Worm (Caenorhabditis elegans) whole organism, dauer: ENCODE data around the gene exc-5.

Experiments used
- unc-62 ChIP-seq: sonication (generic microtip); optimal IDR thresholded peaks from 2 replicates; lab custom pipeline; 2017; ENCODE audit warnings: missing biosample characterization, missing genetic modification reagents, missing genetic modification characterization

Gene exc-5

ce11 chrIV:8813614-8814013 lies at the start of gene exc-5:
TSS of gene exc-5 (minus strand) at chrIV:8813670.
- TF ChIP-seq unc-62 (GFP tag; lab: Kevin White, UChicago) = no peak

ce11 chrIV:8855963-8856362 lies 42.5 kb upstream of the exc-5 start, which contains the start of gene T11B7.5:
TSS of gene T11B7.5 (minus strand) at chrIV:8856063.
- no peak for TF ChIP-seq unc-62 (GFP tag; lab: Kevin White, UChicago)

ce11 chrIV:8853301-8853700 lies 39.8 kb upstream of the exc-5 start:
- no peak for TF ChIP-seq unc-62 (GFP tag; lab: Kevin White, UChicago)

DNA sequence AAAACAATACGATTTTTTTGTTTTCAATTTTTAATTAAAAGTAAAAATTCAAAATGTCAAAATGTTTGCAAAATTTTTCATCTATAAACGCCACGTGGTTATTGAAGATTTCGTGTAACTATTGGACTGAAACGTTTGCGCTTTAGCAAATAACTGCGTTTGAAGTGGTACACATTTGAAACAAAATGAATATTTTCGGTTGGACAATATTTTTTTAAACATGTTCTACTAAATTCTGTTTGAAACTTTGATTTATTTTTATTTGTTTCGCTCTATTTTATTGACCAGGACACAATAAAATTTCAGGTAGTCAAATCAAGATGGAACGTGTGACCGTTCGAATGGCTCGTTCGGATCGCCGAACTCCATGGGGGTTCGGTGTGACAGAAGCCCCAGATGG lies 38.7 kb upstream of the exc-5 start, which contains the start of gene alp-1:
TSS of gene alp-1 (plus strand) at position 301 of the 400 bp plus-strand sequence.
- no peak for TF ChIP-seq unc-62 (GFP tag; lab: Kevin White, UChicago)

DNA sequence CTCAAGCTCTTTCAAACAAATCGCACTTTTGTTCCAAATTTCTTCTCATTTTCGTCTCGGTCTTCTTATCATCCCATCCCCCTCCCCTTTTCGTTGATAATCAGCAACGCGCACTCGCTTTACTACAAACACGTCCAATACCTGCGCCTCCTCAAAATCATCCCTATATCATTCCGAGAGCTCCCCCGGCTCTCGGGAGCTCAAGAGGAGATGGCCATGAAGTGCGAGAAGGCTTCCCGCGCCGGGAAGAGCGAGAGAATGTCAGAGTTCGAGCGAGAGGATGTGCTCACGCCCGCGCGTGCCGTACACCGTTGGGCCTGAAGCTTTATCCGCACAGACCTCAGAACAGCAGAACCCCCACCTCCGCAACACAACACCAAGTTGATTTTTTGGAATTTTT lies 37.3 kb upstream of the exc-5 start:
- TF ChIP-seq unc-62 (GFP tag; lab: Kevin White, UChicago) = no peak

- TF ChIP-seq unc-62 (GFP tag; lab: Kevin White, UChicago) = no peak
Observed at ce11 chrIV:8848983-8849382, 35.5 kb upstream of the exc-5 start.

- TF ChIP-seq unc-62 (GFP tag; lab: Kevin White, UChicago) = no peak
Observed at ce11 chrIV:8847918-8848317, 34.4 kb upstream of the exc-5 start, which contains the start of gene col-118. TSS of gene col-118 (plus strand) at chrIV:8848218.

- no peak for TF ChIP-seq unc-62 (GFP tag; lab: Kevin White, UChicago)
Observed at ce11 chrIV:8845922-8846321, 32.5 kb upstream of the exc-5 start.

DNA sequence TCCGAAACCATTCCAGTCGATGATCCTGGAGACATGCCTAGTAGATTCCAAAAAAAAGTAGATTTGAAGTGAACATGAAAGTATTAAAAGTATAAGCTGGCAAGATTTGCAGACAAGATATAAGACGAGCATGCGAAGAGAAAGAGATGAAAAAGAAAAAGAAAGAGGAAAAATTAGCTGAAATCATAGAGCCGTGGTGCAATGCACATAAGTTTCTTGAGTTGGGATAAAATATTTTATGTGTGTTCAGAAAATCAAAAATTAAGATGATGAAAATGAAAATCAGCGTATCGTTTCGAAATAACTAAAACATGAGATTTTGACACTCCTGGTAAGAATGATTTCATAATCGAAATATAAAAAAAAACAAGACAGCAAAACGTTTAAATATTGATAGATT lies 31.0 kb upstream of the exc-5 start, which contains the start of gene T11B7.2:
TSS of gene T11B7.2 (minus strand) at position 101 of the 400 bp plus-strand sequence.
- TF ChIP-seq unc-62 (GFP tag; lab: Kevin White, UChicago) = no peak

ce11 chrIV:8840161-8840765 lies 26.8 kb upstream of the exc-5 start, which contains the start of the genes T28C6.11 and T11B7.1:
TSS of gene T28C6.11 (minus strand) at chrIV:8840261.
TSS of gene T11B7.1 (plus strand) at chrIV:8840715.
- no peak for TF ChIP-seq unc-62 (GFP tag; lab: Kevin White, UChicago)

- TF ChIP-seq unc-62 (GFP tag; lab: Kevin White, UChicago) = no peak
Observed at ce11 chrIV:8830591-8830990, 17.1 kb upstream of the exc-5 start, which contains the start of gene T28C6.8. TSS of gene T28C6.8 (minus strand) at chrIV:8830727.

- no peak for TF ChIP-seq unc-62 (GFP tag; lab: Kevin White, UChicago)
Observed at ce11 chrIV:8827500-8827899, 14.0 kb upstream of the exc-5 start, which contains the start of gene T28C6.7. TSS of gene T28C6.7 (plus strand) at chrIV:8827800.

DNA sequence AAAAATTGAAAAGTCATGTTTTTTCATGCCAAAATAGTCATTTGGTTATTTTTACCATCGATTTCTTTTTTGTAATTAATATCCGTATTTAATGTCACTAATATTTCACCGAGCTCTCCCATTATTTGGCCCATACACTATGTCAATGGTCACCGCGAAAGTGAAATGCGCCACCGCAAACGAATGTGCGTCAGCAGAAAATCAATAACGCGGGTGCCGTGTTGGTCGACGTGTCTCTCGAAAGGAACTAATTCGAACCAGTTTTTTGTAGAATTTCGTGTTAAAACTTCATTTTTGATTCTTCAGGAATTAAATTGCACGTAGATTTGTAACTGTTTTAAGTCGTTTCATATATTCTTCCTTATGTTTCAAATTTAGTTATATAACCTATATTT lies 13.1 kb upstream of the exc-5 start:
- no peak for TF ChIP-seq unc-62 (GFP tag; lab: Kevin White, UChicago)

DNA sequence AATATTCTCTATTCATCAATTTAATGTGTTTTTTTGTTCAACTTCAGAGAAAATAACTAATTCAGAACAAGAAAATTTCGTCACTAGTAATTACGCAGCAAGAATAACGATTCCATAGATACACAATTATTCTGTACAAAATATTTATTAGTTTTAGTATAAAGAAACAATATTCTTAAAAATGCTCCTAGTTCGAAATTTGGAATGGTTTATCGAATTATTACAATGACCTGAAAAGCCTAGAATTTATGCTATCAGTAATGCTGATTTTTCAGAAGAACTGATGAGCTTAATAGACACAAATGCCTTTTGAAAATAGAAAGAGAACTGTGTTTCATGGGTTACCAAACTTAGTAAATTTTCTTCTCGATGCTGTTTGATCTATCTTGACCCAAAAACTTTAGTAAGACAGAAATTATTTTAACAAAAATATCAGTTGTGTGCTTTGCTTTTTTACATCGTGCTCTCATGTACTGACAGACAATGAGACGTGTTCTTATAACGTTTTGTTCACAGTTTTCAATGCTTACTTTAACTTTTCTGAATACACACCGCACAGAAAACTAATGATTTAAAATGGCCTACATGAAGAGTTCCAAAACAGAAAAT lies 12.6 kb upstream of the exc-5 start:
- no peak for TF ChIP-seq unc-62 (GFP tag; lab: Kevin White, UChicago)

DNA sequence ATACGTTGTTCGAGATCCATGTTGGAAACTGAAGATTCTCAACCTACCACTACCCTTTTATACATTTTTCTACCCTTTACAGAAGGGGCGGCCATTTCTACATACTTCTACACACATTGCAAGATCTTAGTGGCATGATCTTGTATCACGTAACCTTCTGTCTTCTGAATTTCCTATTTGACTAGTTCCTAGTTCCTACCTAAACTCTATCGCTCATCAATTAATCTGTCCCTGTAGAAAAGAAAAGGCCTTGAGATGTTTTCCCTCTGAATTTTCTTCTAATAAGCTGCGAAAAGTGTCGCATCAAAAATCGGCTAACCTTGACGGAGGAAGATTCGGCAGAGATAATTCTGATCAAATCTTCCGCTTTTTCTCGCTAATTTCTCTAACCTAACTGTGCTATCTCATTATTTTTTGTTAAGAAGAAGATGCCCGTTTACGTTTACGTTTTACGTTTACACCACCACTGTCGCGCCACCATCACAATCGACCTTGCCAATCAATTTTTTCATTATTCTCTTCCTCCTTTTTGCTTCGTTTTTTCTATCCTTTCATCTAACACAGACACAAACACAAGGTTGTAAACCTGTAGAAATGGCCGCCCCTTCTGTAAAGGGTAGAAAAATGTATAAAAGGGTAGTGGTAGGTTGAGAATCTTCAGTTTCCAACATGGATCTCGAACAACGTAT lies 10.8 kb upstream of the exc-5 start, which contains the start of the genes col-117 and col-3:
TSS of gene col-117 (minus strand) at position 51 of the 689 bp plus-strand sequence.
TSS of gene col-3 (plus strand) at position 639 of the 689 bp plus-strand sequence.
- TF ChIP-seq unc-62 (GFP tag; lab: Kevin White, UChicago) = no peak

- no peak for TF ChIP-seq unc-62 (GFP tag; lab: Kevin White, UChicago)
Observed at ce11 chrIV:8822598-8822997, 9.1 kb upstream of the exc-5 start.
